Fruit fly (Drosophila melanogaster) whole organism, embryonic: Measurements from ENCODE around the gene Clc.

ENCODE experiments used
- CG10431 ChIP-seq: fragments of 200-800 bp; sonication (Bioruptor generic); optimal IDR thresholded peaks from 3 replicates; lab custom pipeline; 2018; ENCODE audit warnings: missing biosample characterization, mild to moderate bottlenecking, missing genetic modification characterization
- CG10979 ChIP-seq: fragments of 200-800 bp; sonication (Bioruptor generic); optimal IDR thresholded peaks from 2 replicates; lab custom pipeline; 2018; ENCODE audit warnings: missing biosample characterization, mild to moderate bottlenecking, missing genetic modification characterization, moderate library complexity
- CG12104 ChIP-seq: fragments of 200-800 bp; sonication (Bioruptor generic); optimal IDR thresholded peaks from 3 replicates; lab custom pipeline; 2016; ENCODE audit warnings: missing biosample characterization, missing genetic modification characterization
- CG12769 ChIP-seq: fragments of 200-800 bp; sonication (Bioruptor generic); optimal IDR thresholded peaks from 2 replicates; lab custom pipeline; 2019; ENCODE audit warnings: missing biosample characterization, mild to moderate bottlenecking, missing genetic modification characterization, moderate library complexity
- CG14860 ChIP-seq: fragments of 200-800 bp; sonication (Bioruptor generic); IDR thresholded peaks from 3 replicates; pipeline ENCODE4 v1.3.6; 2022; ENCODE audit warnings: missing biosample characterization, missing genetic modification characterization; ENCODE audit not compliant: partially characterized antibody
- CG15601 ChIP-seq: fragments of 200-800 bp; sonication (Bioruptor generic); optimal IDR thresholded peaks from 3 replicates; lab custom pipeline; 2019; ENCODE audit warnings: missing biosample characterization, mild to moderate bottlenecking, missing genetic modification characterization, moderate library complexity
- CG17186 ChIP-seq: fragments of 200-800 bp; sonication (Bioruptor generic); optimal IDR thresholded peaks from 3 replicates; lab custom pipeline; 2017; ENCODE audit warnings: missing biosample characterization, missing genetic modification reagents, missing genetic modification characterization
- CG18262 ChIP-seq: fragments of 200-800 bp; optimal IDR thresholded peaks from 3 replicates; lab custom pipeline; 2019; ENCODE audit warnings: missing biosample characterization, mild to moderate bottlenecking, missing genetic modification characterization, moderate library complexity
- CG2875 ChIP-seq: fragments of 200-800 bp; sonication (Bioruptor generic); optimal IDR thresholded peaks from 2 replicates; lab custom pipeline; 2017; ENCODE audit warnings: missing biosample characterization, mild to moderate bottlenecking, missing genetic modification characterization, missing genetic modification reagents
- CG30403 ChIP-seq: fragments of 200-800 bp; sonication (Bioruptor generic); optimal IDR thresholded peaks from 3 replicates; lab custom pipeline; 2016; ENCODE audit warnings: missing biosample characterization, missing genetic modification characterization
- CG42726 ChIP-seq: fragments of 200-800 bp; sonication (Bioruptor generic); IDR thresholded peaks from 2 replicates; pipeline ENCODE4 v1.3.6; 2022; ENCODE audit warnings: missing biosample characterization, missing genetic modification characterization; ENCODE audit not compliant: partially characterized antibody
- CG5953 ChIP-seq: fragments of 200-800 bp; sonication (Bioruptor generic); IDR thresholded peaks from 2 replicates; pipeline ENCODE4 v1.3.6; 2022; ENCODE audit warnings: missing biosample characterization, missing genetic modification characterization
- CG7556 ChIP-seq: fragments of 200-800 bp; sonication (Bioruptor generic); optimal IDR thresholded peaks from 2 replicates; lab custom pipeline; 2017; ENCODE audit warnings: missing biosample characterization, mild to moderate bottlenecking, missing genetic modification characterization
- CG8388 ChIP-seq: fragments of 200-800 bp; sonication (Bioruptor generic); optimal IDR thresholded peaks from 2 replicates; lab custom pipeline; 2019; ENCODE audit warnings: missing biosample characterization, mild to moderate bottlenecking, missing genetic modification characterization, moderate library complexity
- CG8765 ChIP-seq: fragments of 200-800 bp; sonication (Bioruptor generic); IDR thresholded peaks from 2 replicates; pipeline ENCODE4 v1.3.6; 2022; ENCODE audit warnings: missing biosample characterization, missing genetic modification characterization
- CG8924 ChIP-seq: fragments of 200-800 bp; optimal IDR thresholded peaks from 3 replicates; lab custom pipeline; 2019; ENCODE audit warnings: missing biosample characterization, mild to moderate bottlenecking, missing genetic modification characterization, moderate library complexity
- CG9817 ChIP-seq: fragments of 200-800 bp; sonication (Bioruptor generic); optimal IDR thresholded peaks from 2 replicates; lab custom pipeline; 2018; ENCODE audit warnings: missing biosample characterization, mild to moderate bottlenecking, missing genetic modification characterization, moderate library complexity
- D ChIP-seq, 2 experiments: fragments of 200-800 bp in 1 of 2; fragments of >200 bp in 1 of 2; sonication (Bioruptor generic) in 1 of 2; optimal IDR thresholded peaks; 2 replicates in 1 of 2; 3 replicates in 1 of 2; lab custom pipeline; 2017; ENCODE audit warnings: mild to moderate bottlenecking in 1 of 2, missing biosample characterization in 1 of 2, missing genetic modification characterization in 1 of 2, missing genetic modification reagents in 1 of 2
- Elba2 ChIP-seq: fragments of 200-800 bp; sonication (Bioruptor generic); optimal IDR thresholded peaks from 3 replicates; lab custom pipeline; 2016; ENCODE audit warnings: missing biosample characterization, missing genetic modification characterization
- Fer1 ChIP-seq: fragments of 200-800 bp; sonication (Bioruptor generic); optimal IDR thresholded peaks from 2 replicates; lab custom pipeline; 2017; ENCODE audit warnings: missing biosample characterization, mild to moderate bottlenecking, missing genetic modification characterization
- Hey ChIP-seq: fragments of 200-800 bp; sonication (Bioruptor generic); optimal IDR thresholded peaks from 3 replicates; lab custom pipeline; 2018; ENCODE audit warnings: missing biosample characterization, mild to moderate bottlenecking, missing genetic modification characterization
- Hr39 ChIP-seq: fragments of >200 bp; optimal IDR thresholded peaks from 2 replicates; lab custom pipeline; 2017
- Lpt ChIP-seq: fragments of >200 bp; optimal IDR thresholded peaks from 2 replicates; lab custom pipeline; 2018; ENCODE audit warnings: missing biosample characterization, missing genetic modification characterization
- MESR4 ChIP-seq: fragments of 200-800 bp; sonication (Bioruptor generic); optimal IDR thresholded peaks from 2 replicates; lab custom pipeline; 2018; ENCODE audit warnings: missing biosample characterization, mild to moderate bottlenecking, missing genetic modification characterization, moderate library complexity
- Oaz ChIP-seq: fragments of 200-800 bp; sonication (Bioruptor generic); IDR thresholded peaks from 2 replicates; pipeline ENCODE4 v1.3.6; 2022; ENCODE audit warnings: missing biosample characterization, missing genetic modification characterization
- Opbp ChIP-seq: fragments of 200-800 bp; sonication (Bioruptor generic); IDR thresholded peaks from 3 replicates; pipeline ENCODE4 v1.3.6; 2022; ENCODE audit warnings: missing biosample characterization, missing genetic modification characterization; ENCODE audit not compliant: partially characterized antibody
- PHDP ChIP-seq: fragments of 200-800 bp; sonication (Bioruptor generic); optimal IDR thresholded peaks from 3 replicates; lab custom pipeline; 2018; ENCODE audit warnings: missing biosample characterization, mild to moderate bottlenecking, missing genetic modification characterization, moderate library complexity
- Sox102F ChIP-seq: fragments of 200-800 bp; sonication (Bioruptor generic); optimal IDR thresholded peaks from 2 replicates; lab custom pipeline; 2018; ENCODE audit warnings: missing biosample characterization, mild to moderate bottlenecking, missing genetic modification characterization, moderate library complexity
- YL-1 ChIP-seq: fragments of 200-800 bp; sonication (Bioruptor generic); optimal IDR thresholded peaks from 3 replicates; lab custom pipeline; 2017; ENCODE audit warnings: missing biosample characterization, mild to moderate bottlenecking, missing genetic modification characterization
- amos ChIP-seq: fragments of 200-800 bp; sonication (Bioruptor generic); IDR thresholded peaks from 2 replicates; pipeline ENCODE4 v1.3.6; 2022; ENCODE audit warnings: missing biosample characterization, missing genetic modification characterization; ENCODE audit not compliant: partially characterized antibody
- aop ChIP-seq: fragments of 200-800 bp; sonication (Bioruptor generic); IDR thresholded peaks from 2 replicates; pipeline ENCODE4 v1.3.6; 2022; ENCODE audit warnings: missing biosample characterization, missing genetic modification characterization
- ap ChIP-seq: fragments of 200-800 bp; sonication (Bioruptor generic); IDR thresholded peaks from 2 replicates; pipeline ENCODE4 v1.3.6; 2022; ENCODE audit warnings: missing biosample characterization, missing genetic modification characterization
- br ChIP-seq: fragments of >200 bp; optimal IDR thresholded peaks from 2 replicates; lab custom pipeline; 2017
- corto ChIP-seq: fragments of 200-800 bp; sonication (Bioruptor generic); optimal IDR thresholded peaks from 2 replicates; lab custom pipeline; 2016; ENCODE audit warnings: missing biosample characterization, mild to moderate bottlenecking, missing genetic modification characterization, moderate library complexity
- cwo ChIP-seq: fragments of 200-800 bp; sonication (Bioruptor generic); optimal IDR thresholded peaks from 3 replicates; lab custom pipeline; 2017; ENCODE audit warnings: missing biosample characterization, missing genetic modification characterization, mild to moderate bottlenecking, moderate library complexity, missing genetic modification reagents
- esg ChIP-seq: fragments of 200-800 bp; sonication (Bioruptor generic); conservative IDR thresholded peaks from 2 replicates; pipeline ENCODE4 v1.3.6; 2022; ENCODE audit warnings: missing biosample characterization, missing genetic modification characterization
- grn ChIP-seq: fragments of 200-800 bp; sonication (Bioruptor generic); optimal IDR thresholded peaks from 3 replicates; lab custom pipeline; 2017; ENCODE audit warnings: missing biosample characterization, missing genetic modification characterization
- gro ChIP-seq: fragments of 200-800 bp; sonication (Bioruptor generic); optimal IDR thresholded peaks from 2 replicates; lab custom pipeline; 2016; ENCODE audit warnings: missing biosample characterization, missing genetic modification characterization
- mam ChIP-seq: fragments of 200-800 bp; sonication (Bioruptor generic); optimal IDR thresholded peaks from 3 replicates; lab custom pipeline; 2016; ENCODE audit warnings: missing biosample characterization, missing genetic modification characterization
- org-1 ChIP-seq: fragments of 200-800 bp; sonication (Bioruptor generic); optimal IDR thresholded peaks from 2 replicates; lab custom pipeline; 2017; ENCODE audit warnings: missing biosample characterization, missing genetic modification characterization
- otp ChIP-seq: fragments of 200-800 bp; sonication (Bioruptor generic); IDR thresholded peaks from 3 replicates; pipeline ENCODE4, ENCODE4 v1.3.6; 2022; ENCODE audit warnings: missing biosample characterization, missing genetic modification characterization
- rib ChIP-seq: fragments of 200-800 bp; sonication (Bioruptor generic); IDR thresholded peaks from 2 replicates; pipeline ENCODE4 v1.3.6; 2022; ENCODE audit warnings: missing biosample characterization, missing genetic modification characterization
- schlank ChIP-seq: fragments of 200-800 bp; sonication (Bioruptor generic); optimal IDR thresholded peaks from 2 replicates; lab custom pipeline; 2018; ENCODE audit warnings: missing biosample characterization, mild to moderate bottlenecking, missing genetic modification characterization
- sisA ChIP-seq: fragments of 200-800 bp; sonication (Bioruptor generic); IDR thresholded peaks from 2 replicates; pipeline ENCODE4 v1.3.6; 2022; ENCODE audit warnings: missing biosample characterization, missing genetic modification characterization
- slou ChIP-seq: fragments of 200-800 bp; sonication (Bioruptor generic); optimal IDR thresholded peaks from 3 replicates; lab custom pipeline; 2016; ENCODE audit warnings: missing biosample characterization, missing genetic modification characterization
- tna ChIP-seq: fragments of 200-800 bp; sonication (Bioruptor generic); IDR thresholded peaks from 2 replicates; pipeline ENCODE4 v1.3.6; 2022; ENCODE audit warnings: missing biosample characterization, missing genetic modification characterization; ENCODE audit not compliant: partially characterized antibody
- zfh1 ChIP-seq: fragments of 200-800 bp; sonication (Bioruptor generic); IDR thresholded peaks from 3 replicates; pipeline ENCODE4 v1.3.6; 2022; ENCODE audit warnings: missing biosample characterization, missing genetic modification characterization

Gene Clc

dm6 chr3L:20241987-20242982 is 1.4 kb downstream of the Clc start (continued):
- TF ChIP-seq PHDP (peak; percentile 73), Opbp (GFP tag; lab: Robert Waterston, UW) (peak; percentile 62; the same call in 1 of the 3 replicates), CG42726 (no peak; the same call in 1 of the 2 replicates), CG7556 (peak; percentile 64), Fer1 (GFP tag; lab: Kevin White, UChicago) (peak; percentile 50), CG15601 (tag; lab: Kevin White, UChicago) (peak; percentile 53), MESR4 (GFP tag; lab: Kevin White, UChicago) (peak; percentile 94), schlank (tag; lab: Kevin White, UChicago) (peak; percentile 33), br (lab: Kevin White, UChicago) (no peak), CG9817 (tag; lab: Kevin White, UChicago) (peak; percentile 50), rib (no peak), CG12104 (peak; percentile 28), YL-1 (no peak), Hey (tag; lab: Kevin White, UChicago) (no peak), CG10979 (peak; percentile 43), mam (GFP tag; lab: Kevin White, UChicago) (no peak), CG8765 (GFP tag; lab: Robert Waterston, UW) (peak; percentile 47; the same call in 1 of the 2 replicates), corto (peak; percentile 48), ap (GFP tag; lab: Robert Waterston, UW) (peak; percentile 11; the same call in 1 of the 2 replicates), CG30403 (GFP tag; lab: Kevin White, UChicago) (peak; percentile 71), CG18262 (tag; lab: Kevin White, UChicago) (peak; percentile 92), sisA (GFP tag; lab: Robert Waterston, UW) (0 out of 2 replicates have a peak, but pooled peaks have one; percentile 34), gro (no peak), grn (GFP tag; lab: Kevin White, UChicago) (no peak), zfh1 (GFP tag; lab: Robert Waterston, UW) (peak; percentile 74; the same call in 2 of the 3 replicates), CG14860 (peak; percentile 58; the same call in 2 of the 3 replicates), CG8388 (GFP tag; lab: Kevin White, UChicago) (peak; percentile 30), slou (GFP tag; lab: Kevin White, UChicago) (peak; percentile 2), Hr39 (lab: Kevin White, UChicago) (no peak), org-1 (GFP tag; lab: Kevin White, UChicago) (peak; percentile 8), aop (GFP tag; lab: Robert Waterston, UW) (no peak), Oaz (GFP tag; lab: Robert Waterston, UW) (peak; percentile 30; the same call in 1 of the 2 replicates), CG2875 (peak; percentile 0), Sox102F (GFP tag; lab: Kevin White, UChicago) (peak; percentile 70), CG12769 (tag; lab: Kevin White, UChicago) (no peak), esg (GFP tag; lab: Robert Waterston, UW) (peak; percentile 25; the same call in 1 of the 2 replicates), otp (GFP tag; lab: Robert Waterston, UW) (no peak), CG8924 (tag; lab: Kevin White, UChicago) (peak; percentile 64), D (optimal IDR thresholded peaks at IDR 0.05; lab: Kevin White, UChicago) (no peak), D (GFP tag; optimal IDR thresholded peaks at IDR 0.05; lab: Kevin White, UChicago) (peak; percentile 21), Lpt (GFP tag; lab: Kevin White, UChicago) (no peak), CG17186 (no peak), tna (GFP tag; lab: Robert Waterston, UW) (no peak), Elba2 (GFP tag; lab: Kevin White, UChicago) (no peak), CG10431 (no peak), CG5953 (GFP tag; lab: Robert Waterston, UW) (0 out of 2 replicates have a peak, but pooled peaks have one; percentile 43), amos (GFP tag; lab: Robert Waterston, UW) (peak; percentile 78), cwo (peak; percentile 47)
